Fruit fly (Drosophila melanogaster) whole organism, embryonic: ENCODE measurements around the gene CG44174.

Source experiments
- CG10979 ChIP-seq: fragments of 200-800 bp; sonication (Bioruptor generic); optimal IDR thresholded peaks from 2 replicates; lab custom pipeline; 2018; ENCODE audit warnings: missing biosample characterization, mild to moderate bottlenecking, missing genetic modification characterization, moderate library complexity
- CG13624 ChIP-seq: fragments of 200-800 bp; sonication (Bioruptor generic); optimal IDR thresholded peaks from 2 replicates; lab custom pipeline; 2016; ENCODE audit warnings: missing biosample characterization, missing genetic modification characterization
- CG14441 ChIP-seq: fragments of 200-800 bp; sonication (Bioruptor generic); IDR thresholded peaks from 2 replicates; pipeline ENCODE4 v1.3.6; 2022; ENCODE audit warnings: missing biosample characterization, missing genetic modification characterization
- CG15073 ChIP-seq: fragments of 200-800 bp; sonication (Bioruptor generic); optimal IDR thresholded peaks from 2 replicates; lab custom pipeline; 2016; ENCODE audit warnings: missing biosample characterization, missing genetic modification characterization
- CG15479 ChIP-seq: fragments of 200-800 bp; sonication (Bioruptor generic); optimal IDR thresholded peaks from 3 replicates; lab custom pipeline; 2019; ENCODE audit warnings: missing biosample characterization, mild to moderate bottlenecking, missing genetic modification characterization, moderate library complexity
- CG16779 ChIP-seq: fragments of 200-800 bp; sonication (Bioruptor generic); IDR thresholded peaks from 2 replicates; pipeline ENCODE4 v1.3.6; 2022; ENCODE audit warnings: missing biosample characterization, missing genetic modification characterization
- CG17328 ChIP-seq: fragments of 200-800 bp; sonication (Bioruptor generic); IDR thresholded peaks from 2 replicates; pipeline ENCODE4 v1.3.6; 2022; ENCODE audit warnings: missing biosample characterization, missing genetic modification characterization
- CG18476 ChIP-seq: fragments of 200-800 bp; sonication (Bioruptor generic); optimal IDR thresholded peaks from 2 replicates; lab custom pipeline; 2016; ENCODE audit warnings: missing biosample characterization, mild to moderate bottlenecking, missing genetic modification characterization
- CG18619 ChIP-seq: fragments of 200-800 bp; sonication (Bioruptor generic); optimal IDR thresholded peaks from 3 replicates; lab custom pipeline; 2017; ENCODE audit warnings: missing biosample characterization, mild to moderate bottlenecking, missing genetic modification characterization
- CG2889 ChIP-seq: fragments of 200-800 bp; sonication (Bioruptor generic); IDR thresholded peaks from 3 replicates; pipeline ENCODE4 v1.3.6; 2022; ENCODE audit warnings: missing biosample characterization, missing genetic modification characterization
- CG4282 ChIP-seq: fragments of 200-800 bp; sonication (Bioruptor generic); optimal IDR thresholded peaks from 2 replicates; lab custom pipeline; 2016; ENCODE audit warnings: missing biosample characterization, missing genetic modification characterization
- CG6175 ChIP-seq: fragments of 200-800 bp; sonication (Bioruptor generic); IDR thresholded peaks from 3 replicates; pipeline ENCODE4 v1.3.6; 2022; ENCODE audit warnings: missing biosample characterization, missing genetic modification characterization
- CG7987 ChIP-seq: fragments of 200-800 bp; sonication (Bioruptor generic); optimal IDR thresholded peaks from 2 replicates; lab custom pipeline; 2018; ENCODE audit warnings: missing biosample characterization, mild to moderate bottlenecking, missing genetic modification characterization, moderate library complexity
- CG8924 ChIP-seq: fragments of 200-800 bp; optimal IDR thresholded peaks from 3 replicates; lab custom pipeline; 2019; ENCODE audit warnings: missing biosample characterization, mild to moderate bottlenecking, missing genetic modification characterization, moderate library complexity
- CG9215 ChIP-seq: fragments of 200-800 bp; sonication (Bioruptor generic); IDR thresholded peaks from 2 replicates; pipeline ENCODE4 v1.3.6; 2022; ENCODE audit warnings: missing biosample characterization, missing genetic modification characterization
- D ChIP-seq, 2 experiments: fragments of 200-800 bp in 1 of 2; fragments of >200 bp in 1 of 2; sonication (Bioruptor generic) in 1 of 2; optimal IDR thresholded peaks; 2 replicates in 1 of 2; 3 replicates in 1 of 2; lab custom pipeline; 2017; ENCODE audit warnings: mild to moderate bottlenecking in 1 of 2, missing biosample characterization in 1 of 2, missing genetic modification characterization in 1 of 2, missing genetic modification reagents in 1 of 2
- Dek ChIP-seq: fragments of 200-800 bp; sonication (Bioruptor generic); optimal IDR thresholded peaks from 3 replicates; lab custom pipeline; 2019; ENCODE audit warnings: missing biosample characterization, mild to moderate bottlenecking, missing genetic modification characterization, moderate library complexity
- E2f1 ChIP-seq: fragments of 200-800 bp; sonication (Bioruptor generic); IDR thresholded peaks from 2 replicates; pipeline ENCODE4 v1.3.6; 2022; ENCODE audit warnings: missing biosample characterization, missing genetic modification characterization
- Fer3 ChIP-seq: fragments of 200-800 bp; sonication (Bioruptor generic); optimal IDR thresholded peaks from 2 replicates; lab custom pipeline; 2018; ENCODE audit warnings: missing biosample characterization, mild to moderate bottlenecking, missing genetic modification characterization, moderate library complexity
- MTF-1 ChIP-seq: fragments of 200-800 bp; sonication (Bioruptor generic); optimal IDR thresholded peaks from 2 replicates; lab custom pipeline; 2018; ENCODE audit warnings: missing biosample characterization, mild to moderate bottlenecking, missing genetic modification characterization, borderline replicate concordance
- Mad ChIP-seq: fragments of 200-800 bp; sonication (Bioruptor generic); optimal IDR thresholded peaks from 2 replicates; lab custom pipeline; 2016; ENCODE audit warnings: missing biosample characterization, missing genetic modification characterization
- NK7.1 ChIP-seq: fragments of 200-800 bp; sonication (Bioruptor generic); optimal IDR thresholded peaks from 3 replicates; lab custom pipeline; 2016; ENCODE audit warnings: missing biosample characterization, missing genetic modification characterization
- Nf-YA ChIP-seq: fragments of 200-800 bp; sonication (Bioruptor generic); IDR thresholded peaks from 2 replicates; pipeline ENCODE4 v1.3.6; 2022; ENCODE audit warnings: missing biosample characterization, missing genetic modification characterization
- Nf-YC ChIP-seq: fragments of 200-800 bp; optimal IDR thresholded peaks from 3 replicates; lab custom pipeline; 2019; ENCODE audit warnings: missing biosample characterization, mild to moderate bottlenecking, missing genetic modification characterization, moderate library complexity
- Ptx1 ChIP-seq: fragments of 200-800 bp; sonication (Bioruptor generic); IDR thresholded peaks from 2 replicates; pipeline ENCODE4 v1.3.6; 2022; ENCODE audit warnings: missing biosample characterization, missing genetic modification characterization
- Sox100B ChIP-seq: fragments of 200-800 bp; sonication (Bioruptor generic); optimal IDR thresholded peaks from 3 replicates; lab custom pipeline; 2018; ENCODE audit warnings: missing biosample characterization, mild to moderate bottlenecking, missing genetic modification characterization
- Spps ChIP-seq: fragments of 200-800 bp; sonication (Bioruptor generic); optimal IDR thresholded peaks from 2 replicates; lab custom pipeline; 2018; ENCODE audit warnings: missing biosample characterization, mild to moderate bottlenecking, missing genetic modification characterization
- ac ChIP-seq: fragments of 200-800 bp; sonication (Bioruptor generic); optimal IDR thresholded peaks from 3 replicates; lab custom pipeline; 2017; ENCODE audit warnings: missing biosample characterization, mild to moderate bottlenecking, missing genetic modification characterization
- bbx ChIP-seq: fragments of 200-800 bp; sonication (Bioruptor generic); IDR thresholded peaks from 2 replicates; pipeline ENCODE4 v1.3.6; 2022; ENCODE audit warnings: missing biosample characterization, missing genetic modification characterization; ENCODE audit not compliant: partially characterized antibody
- br ChIP-seq: fragments of >200 bp; optimal IDR thresholded peaks from 2 replicates; lab custom pipeline; 2017
- bsh ChIP-seq, 2 experiments: fragments of 200-800 bp; sonication (Bioruptor generic); optimal IDR thresholded peaks; 2 replicates each; lab custom pipeline; 2017 to 2018; ENCODE audit warnings: mild to moderate bottlenecking in 2 of 2, missing biosample characterization in 2 of 2, missing genetic modification characterization in 2 of 2, moderate library complexity in 1 of 2
- cato ChIP-seq: fragments of 200-800 bp; sonication (Bioruptor generic); optimal IDR thresholded peaks from 2 replicates; lab custom pipeline; 2016; ENCODE audit warnings: missing biosample characterization, missing genetic modification characterization, borderline replicate concordance
- chinmo ChIP-seq: fragments of 200-800 bp; sonication (Bioruptor generic); IDR thresholded peaks from 4 replicates; pipeline ENCODE4 v1.3.6; 2022; ENCODE audit warnings: missing biosample characterization, missing genetic modification characterization; ENCODE audit not compliant: partially characterized antibody
- crp ChIP-seq, 2 experiments: fragments of 200-800 bp; sonication (Bioruptor generic); optimal IDR thresholded peaks; 2 replicates in 1 of 2; 3 replicates in 1 of 2; lab custom pipeline; 2017; ENCODE audit warnings: missing biosample characterization in 2 of 2, missing genetic modification characterization in 2 of 2, mild to moderate bottlenecking in 1 of 2, moderate library complexity in 1 of 2
- eve ChIP-seq, 2 experiments: fragments of >200 bp; optimal IDR thresholded peaks; 2 replicates each; lab custom pipeline; 2017; ENCODE audit warnings: missing biosample characterization in 2 of 2, missing genetic modification characterization in 2 of 2
- eyg ChIP-seq: fragments of 200-800 bp; sonication (Bioruptor generic); optimal IDR thresholded peaks from 3 replicates; lab custom pipeline; 2016; ENCODE audit warnings: missing biosample characterization, missing genetic modification characterization
- gem ChIP-seq: fragments of 200-800 bp; sonication (Bioruptor generic); optimal IDR thresholded peaks from 2 replicates; lab custom pipeline; 2019; ENCODE audit warnings: missing biosample characterization, mild to moderate bottlenecking, missing genetic modification characterization, moderate library complexity
- gfzf ChIP-seq: fragments of 200-800 bp; sonication (Bioruptor generic); optimal IDR thresholded peaks from 2 replicates; lab custom pipeline; 2016; ENCODE audit warnings: missing biosample characterization, mild to moderate bottlenecking, missing genetic modification characterization, moderate library complexity
- ind ChIP-seq: fragments of 200-800 bp; sonication (Bioruptor generic); optimal IDR thresholded peaks from 3 replicates; lab custom pipeline; 2016; ENCODE audit warnings: missing biosample characterization, missing genetic modification characterization
- kay ChIP-seq: fragments of 200-800 bp; sonication (Bioruptor generic); optimal IDR thresholded peaks from 2 replicates; lab custom pipeline; 2016; ENCODE audit warnings: missing biosample characterization, missing genetic modification characterization
- lab ChIP-seq: fragments of 200-800 bp; sonication (Bioruptor generic); optimal IDR thresholded peaks from 3 replicates; lab custom pipeline; 2017; ENCODE audit warnings: missing biosample characterization, missing genetic modification characterization, mild to moderate bottlenecking, moderate library complexity, missing genetic modification reagents
- pan ChIP-seq, 4 experiments: fragments of >200 bp in 3 of 4; fragments of 200-800 bp in 1 of 4; sonication (Bioruptor generic) in 1 of 4; optimal IDR thresholded peaks in 3 of 4; IDR thresholded peaks in 1 of 4; 2 replicates each; pipeline versions ENCODE4 v1.3.6 to Lab custom; 2017 to 2022; ENCODE audit warnings: missing biosample characterization in 2 of 4, missing genetic modification characterization in 2 of 4, mixed read lengths in 1 of 4
- sd ChIP-seq: fragments of 200-800 bp; sonication (Bioruptor generic); optimal IDR thresholded peaks from 3 replicates; lab custom pipeline; 2018; ENCODE audit warnings: missing biosample characterization, mild to moderate bottlenecking, missing genetic modification characterization, moderate library complexity
- sens-2 ChIP-seq: fragments of 200-800 bp; sonication (Bioruptor generic); IDR thresholded peaks from 2 replicates; pipeline ENCODE4 v1.3.6; 2022; ENCODE audit warnings: missing biosample characterization, missing genetic modification characterization
- sim ChIP-seq: fragments of 200-800 bp; sonication (Bioruptor generic); IDR thresholded peaks from 2 replicates; pipeline ENCODE4 v1.3.6; 2022; ENCODE audit warnings: missing biosample characterization, missing genetic modification characterization
- sqz ChIP-seq: fragments of 200-800 bp; sonication (Bioruptor generic); optimal IDR thresholded peaks from 3 replicates; lab custom pipeline; 2018; ENCODE audit warnings: missing biosample characterization, mild to moderate bottlenecking, missing genetic modification characterization
- sr ChIP-seq: fragments of 200-800 bp; sonication (Bioruptor generic); IDR thresholded peaks from 3 replicates; pipeline ENCODE4 v1.3.6; 2022; ENCODE audit warnings: missing biosample characterization, missing genetic modification characterization
- vfl ChIP-seq: fragments of 200-800 bp; sonication (Bioruptor generic); optimal IDR thresholded peaks from 2 replicates; lab custom pipeline; 2016; ENCODE audit warnings: missing biosample characterization, missing genetic modification characterization
- zfh1 ChIP-seq: fragments of 200-800 bp; sonication (Bioruptor generic); IDR thresholded peaks from 3 replicates; pipeline ENCODE4 v1.3.6; 2022; ENCODE audit warnings: missing biosample characterization, missing genetic modification characterization

Gene CG44174

DNA sequence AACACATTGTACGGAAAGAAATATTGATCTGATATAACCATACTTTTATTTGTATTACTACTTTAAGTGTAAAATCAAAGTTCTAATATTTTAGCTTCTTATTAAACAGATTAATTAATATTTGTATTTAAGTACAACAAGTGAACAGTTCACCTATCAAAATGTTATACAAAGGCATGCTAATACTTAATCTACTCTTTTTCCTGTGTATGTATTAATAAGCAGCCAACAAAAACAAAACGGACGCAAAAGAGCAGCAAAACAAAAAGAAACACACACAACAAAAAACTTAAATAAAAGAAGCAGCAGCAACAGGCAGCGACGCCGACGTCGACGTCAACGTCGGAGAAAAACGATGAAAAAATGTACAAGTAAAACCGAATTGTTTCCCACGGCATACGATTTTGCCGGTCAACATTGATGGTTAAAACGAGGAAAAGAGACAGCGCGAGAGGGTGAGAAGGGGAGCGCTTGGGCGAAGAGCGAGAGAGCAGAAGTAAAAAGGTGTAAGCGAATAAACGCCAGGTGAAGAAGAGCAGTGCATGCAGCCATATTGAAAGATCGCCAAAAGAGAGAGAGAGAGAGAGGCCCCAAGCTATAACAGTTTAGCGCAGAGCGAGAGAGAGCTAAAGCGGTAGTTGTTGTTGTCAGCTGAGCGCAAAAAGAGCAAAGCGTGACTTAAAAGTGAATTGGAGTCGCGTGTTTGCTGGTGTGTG lies 24.1 kb upstream of the CG44174 start (continued):
- TF ChIP-seq bbx (GFP tag; lab: Robert Waterston, UW) (no peak), MTF-1 (no peak), pan (optimal IDR thresholded peaks at IDR 0.05; lab: Kevin White, UChicago) (no peak), pan (GFP tag; optimal IDR thresholded peaks at IDR 0.05 in 1 of 2, IDR thresholded peaks at IDR 0.05 in 1 of 2) (no peak), CG15479 (GFP tag; lab: Kevin White, UChicago) (no peak), sens-2 (no peak), Mad (no peak), gem (peak; percentile 51), CG18476 (GFP tag; lab: Kevin White, UChicago) (no peak), CG18619 (no peak), eve (GFP tag; optimal IDR thresholded peaks at IDR 0.05; lab: Kevin White, UChicago) (peak in 1 of 2 experiments; percentile 64), Fer3 (tag; lab: Kevin White, UChicago) (no peak), sim (GFP tag; lab: Robert Waterston, UW) (no peak), ind (GFP tag; lab: Kevin White, UChicago) (no peak), vfl (GFP tag; lab: Kevin White, UChicago) (no peak), bsh (GFP tag; optimal IDR thresholded peaks at IDR 0.05; lab: Kevin White, UChicago) (peak; percentile 3 to 85), Sox100B (no peak), CG17328 (GFP tag; lab: Robert Waterston, UW) (no peak), chinmo (GFP tag; lab: Robert Waterston, UW) (peak; percentile 98), Nf-YA (GFP tag; lab: Robert Waterston, UW) (no peak), Nf-YC (tag; lab: Kevin White, UChicago) (no peak), Dek (tag; lab: Kevin White, UChicago) (no peak), eyg (GFP tag; lab: Kevin White, UChicago) (no peak), cato (no peak), CG7987 (GFP tag; lab: Kevin White, UChicago) (no peak), CG16779 (GFP tag; lab: Robert Waterston, UW) (no peak), D (optimal IDR thresholded peaks at IDR 0.05; lab: Kevin White, UChicago) (peak; percentile 61), D (GFP tag; optimal IDR thresholded peaks at IDR 0.05; lab: Kevin White, UChicago) (no peak), sqz (GFP tag; lab: Kevin White, UChicago) (peak; percentile 85), Spps (tag; lab: Kevin White, UChicago) (no peak), lab (GFP tag; lab: Kevin White, UChicago) (no peak), ac (GFP tag; lab: Kevin White, UChicago) (no peak), E2f1 (GFP tag; lab: Robert Waterston, UW) (no peak), crp (GFP tag; optimal IDR thresholded peaks at IDR 0.05; lab: Kevin White, UChicago) (no peak), CG8924 (tag; lab: Kevin White, UChicago) (no peak), CG9215 (GFP tag; lab: Robert Waterston, UW) (no peak), CG15073 (GFP tag; lab: Kevin White, UChicago) (no peak), CG6175 (no peak), CG13624 (GFP tag; lab: Kevin White, UChicago) (no peak), sr (GFP tag; lab: Robert Waterston, UW) (no peak), CG10979 (tag; lab: Kevin White, UChicago) (peak; percentile 27), br (lab: Kevin White, UChicago) (no peak), gfzf (GFP tag; lab: Kevin White, UChicago) (no peak), sd (tag; lab: Kevin White, UChicago) (peak; percentile 34), Ptx1 (no peak), zfh1 (GFP tag; lab: Robert Waterston, UW) (no peak), kay (GFP tag; lab: Kevin White, UChicago) (no peak), CG2889 (GFP tag; lab: Robert Waterston, UW) (no peak), CG14441 (GFP tag; lab: Robert Waterston, UW) (no peak), NK7.1 (GFP tag; lab: Kevin White, UChicago) (no peak), CG4282 (no peak)
